Worm (Caenorhabditis elegans) whole organism, late embryonic: ENCODE results near the gene F46C5.9.

Experiments
- F13H6.1 ChIP-seq: sonication (generic microtip); optimal IDR thresholded peaks from 2 replicates; lab custom pipeline; 2016; ENCODE audit warnings: missing genetic modification characterization, missing compliant biosample characterization
- ama-1 ChIP-seq: fragments of 150-350 bp; optimal IDR thresholded peaks from 2 replicates; lab custom pipeline; 2014
- ceh-14 ChIP-seq: sonication (generic microtip); optimal IDR thresholded peaks from 2 replicates; lab custom pipeline; 2016; ENCODE audit warnings: missing genotype, missing genetic modification characterization, missing compliant biosample characterization
- ceh-18 ChIP-seq: sonication (generic microtip); optimal IDR thresholded peaks from 2 replicates; lab custom pipeline; 2016; ENCODE audit warnings: missing genetic modification characterization, missing compliant biosample characterization
- ceh-19 ChIP-seq: fragments of 200-800 bp; sonication (Bioruptor generic); optimal IDR thresholded peaks from 2 replicates; lab custom pipeline; 2018; ENCODE audit warnings: mild to moderate bottlenecking, missing genetic modification characterization, missing compliant biosample characterization
- ceh-30 ChIP-seq: fragments of 150-350 bp; optimal IDR thresholded peaks from 2 replicates; lab custom pipeline; 2014; ENCODE audit warnings: missing biosample characterization, missing genetic modification characterization
- ceh-31 ChIP-seq: sonication (generic microtip); optimal IDR thresholded peaks from 2 replicates; lab custom pipeline; 2016; ENCODE audit warnings: missing genetic modification characterization, missing compliant biosample characterization
- ceh-34 ChIP-seq: sonication (generic microtip); optimal IDR thresholded peaks from 2 replicates; lab custom pipeline; 2016; ENCODE audit warnings: mild to moderate bottlenecking, missing genetic modification characterization, missing compliant biosample characterization
- ceh-6 ChIP-seq: fragments of 200-800 bp; sonication (Bioruptor generic); optimal IDR thresholded peaks from 2 replicates; lab custom pipeline; 2018; ENCODE audit warnings: mild to moderate bottlenecking, missing genetic modification characterization, missing compliant biosample characterization
- che-1 ChIP-seq: sonication (generic microtip); optimal IDR thresholded peaks from 2 replicates; lab custom pipeline; 2016; ENCODE audit warnings: mild to moderate bottlenecking, missing genetic modification characterization, missing compliant biosample characterization
- dmd-4 ChIP-seq: sonication (generic microtip); optimal IDR thresholded peaks from 2 replicates; lab custom pipeline; 2016; ENCODE audit warnings: borderline replicate concordance, missing genetic modification characterization, missing compliant biosample characterization
- elt-2 ChIP-seq: sonication (generic microtip); optimal IDR thresholded peaks from 2 replicates; lab custom pipeline; 2016; ENCODE audit warnings: missing genetic modification reagents, missing genetic modification characterization, missing compliant biosample characterization
- fkh-10 ChIP-seq: fragments of 150-350 bp; optimal IDR thresholded peaks from 2 replicates; lab custom pipeline; 2014; ENCODE audit warnings: missing biosample characterization, missing genetic modification reagents, missing genetic modification characterization
- gmeb-2 ChIP-seq: sonication (generic microtip); optimal IDR thresholded peaks from 2 replicates; lab custom pipeline; 2016; ENCODE audit warnings: missing genetic modification characterization, inconsistent platforms, missing compliant biosample characterization
- hlh-8 ChIP-seq: sonication (generic microtip); optimal IDR thresholded peaks from 2 replicates; lab custom pipeline; 2016; ENCODE audit warnings: missing genotype, missing genetic modification characterization, missing compliant biosample characterization
- lim-6 ChIP-seq: sonication (generic microtip); optimal IDR thresholded peaks from 2 replicates; lab custom pipeline; 2016; ENCODE audit warnings: missing genetic modification characterization, missing compliant biosample characterization
- lin-11 ChIP-seq: fragments of 200-800 bp; sonication (Bioruptor generic); optimal IDR thresholded peaks from 2 replicates; lab custom pipeline; 2018; ENCODE audit warnings: mild to moderate bottlenecking, missing genetic modification characterization, missing compliant biosample characterization
- madf-2 ChIP-seq: sonication (generic microtip); optimal IDR thresholded peaks from 2 replicates; lab custom pipeline; 2017; ENCODE audit warnings: missing genetic modification characterization, missing compliant biosample characterization
- nfya-1 ChIP-seq: sonication (generic microtip); optimal IDR thresholded peaks from 2 replicates; lab custom pipeline; 2017; ENCODE audit warnings: missing genetic modification characterization, mild to moderate bottlenecking, missing compliant biosample characterization, antibody characterized with exemption, moderate library complexity
- nhr-232 ChIP-seq: sonication (generic microtip); optimal IDR thresholded peaks from 2 replicates; lab custom pipeline; 2016; ENCODE audit warnings: missing genetic modification characterization, missing compliant biosample characterization
- pat-9 ChIP-seq: fragments of 200-800 bp; sonication (Bioruptor generic); optimal IDR thresholded peaks from 2 replicates; lab custom pipeline; 2018; ENCODE audit warnings: mild to moderate bottlenecking, missing genetic modification characterization, moderate library complexity, missing compliant biosample characterization
- pax-1 ChIP-seq: fragments of 150-350 bp; optimal IDR thresholded peaks from 2 replicates; lab custom pipeline; 2014; ENCODE audit warnings: missing biosample characterization, missing genetic modification characterization
- pha-2 ChIP-seq: sonication (generic microtip); optimal IDR thresholded peaks from 2 replicates; lab custom pipeline; 2017; ENCODE audit warnings: mild to moderate bottlenecking, missing genetic modification characterization, missing compliant biosample characterization
- pqm-1 ChIP-seq: sonication (generic microtip); optimal IDR thresholded peaks from 2 replicates; lab custom pipeline; 2016; ENCODE audit warnings: missing genetic modification characterization, missing compliant biosample characterization
- rnt-1 ChIP-seq: sonication (generic microtip); optimal IDR thresholded peaks from 2 replicates; lab custom pipeline; 2016; ENCODE audit warnings: missing genetic modification characterization, missing compliant biosample characterization
- sox-2 ChIP-seq: fragments of 200-800 bp; sonication (Bioruptor generic); IDR thresholded peaks from 2 replicates; pipeline ENCODE4 v1.3.6; 2022; ENCODE audit warnings: missing genetic modification reagents, missing genetic modification characterization, missing compliant biosample characterization
- sox-4 ChIP-seq: sonication (generic microtip); optimal IDR thresholded peaks from 2 replicates; lab custom pipeline; 2017; ENCODE audit warnings: mild to moderate bottlenecking, missing genetic modification characterization, inconsistent platforms, missing compliant biosample characterization
- tbx-2 ChIP-seq: sonication (generic microtip); optimal IDR thresholded peaks from 2 replicates; lab custom pipeline; 2016; ENCODE audit warnings: missing genetic modification characterization, missing compliant biosample characterization
- tbx-7 ChIP-seq: sonication (generic microtip); optimal IDR thresholded peaks from 2 replicates; lab custom pipeline; 2016; ENCODE audit warnings: missing genotype, missing genetic modification characterization, missing compliant biosample characterization
- unc-42 ChIP-seq: sonication (generic microtip); optimal IDR thresholded peaks from 2 replicates; lab custom pipeline; 2016; ENCODE audit warnings: missing genotype, missing genetic modification characterization, missing compliant biosample characterization
- unc-55 ChIP-seq: sonication (generic microtip); optimal IDR thresholded peaks from 2 replicates; lab custom pipeline; 2017; ENCODE audit warnings: missing biosample characterization, missing genetic modification reagents, missing genetic modification characterization

The F46C5.9 gene

ce11 chrII:8853238-8853637 is 42.7 kb upstream of the F46C5.9 start:
- TF ChIP-seq ceh-34 (tag; lab: Kevin White, UChicago), result no peak
- TF ChIP-seq lin-11, result no peak
- no peak for TF ChIP-seq ceh-31 (tag; lab: Kevin White, UChicago)
- TF ChIP-seq madf-2 (tag; lab: Kevin White, UChicago), result no peak
- TF ChIP-seq nhr-232, result no peak
- TF ChIP-seq hlh-8 (tag; lab: Kevin White, UChicago), result no peak
- no peak for TF ChIP-seq sox-4

ce11 chrII:8851996-8852587 is 41.6 kb upstream of the F46C5.9 start, which contains the start of gene oac-46:
Gene oac-46 (minus strand): TSS chrII:8852096.
- no peak for TF ChIP-seq hlh-8 (tag; lab: Kevin White, UChicago)

- TF ChIP-seq lim-6 (tag; lab: Kevin White, UChicago) (no peak), tbx-7 (tag; lab: Kevin White, UChicago) (no peak), dmd-4 (no peak), gmeb-2 (tag; lab: Kevin White, UChicago) (no peak), pax-1 (no peak), nhr-232 (no peak), che-1 (tag; lab: Kevin White, UChicago) (no peak), ceh-18 (tag; lab: Kevin White, UChicago) (no peak), pat-9 (tag; lab: Kevin White, UChicago) (no peak), nfya-1 (no peak), sox-4 (no peak), unc-42 (tag; lab: Kevin White, UChicago) (no peak), ceh-34 (tag; lab: Kevin White, UChicago) (no peak), elt-2 (no peak), pha-2 (no peak), fkh-10 (GFP tag; lab: Kevin White, UChicago) (no peak), sox-2 (GFP tag; lab: Robert Waterston, UW) (no peak), ceh-30 (tag; lab: Kevin White, UChicago) (no peak), pqm-1 (tag; lab: Kevin White, UChicago) (no peak), ceh-6 (no peak)
Observed at ce11 chrII:8848984-8849383, 38.5 kb upstream of the F46C5.9 start.

- no peak for TF ChIP-seq pha-2
- no peak for TF ChIP-seq sox-2 (GFP tag; lab: Robert Waterston, UW)
- TF ChIP-seq elt-2, result peak; percentile 36
Observed at ce11 chrII:8845932-8846331, 35.4 kb upstream of the F46C5.9 start.

ce11 chrII:8845298-8845697 is 34.8 kb upstream of the F46C5.9 start, which contains the start of gene agxt-1:
Gene agxt-1 (plus strand): TSS chrII:8845598.
- TF ChIP-seq F13H6.1 (tag; lab: Kevin White, UChicago) (no peak), ceh-30 (tag; lab: Kevin White, UChicago) (no peak), ceh-19 (GFP tag; lab: Kevin White, UChicago) (no peak), ama-1 (lab: Kevin White, UChicago) (no peak), ceh-14 (tag; lab: Kevin White, UChicago) (no peak), ceh-31 (tag; lab: Kevin White, UChicago) (no peak), lim-6 (tag; lab: Kevin White, UChicago) (no peak)

ce11 chrII:8844465-8845126 is 34.1 kb upstream of the F46C5.9 start, which contains the start of gene F46C5.6:
Gene F46C5.6 (minus strand): TSS chrII:8844515.
- TF ChIP-seq tbx-2 (tag; lab: Kevin White, UChicago), result peak; percentile 27
- no peak for TF ChIP-seq pha-2
- no peak for TF ChIP-seq sox-4
- peak; percentile 94 for TF ChIP-seq ceh-18 (tag; lab: Kevin White, UChicago)
- TF ChIP-seq ceh-34 (tag; lab: Kevin White, UChicago), result peak; percentile 34
- peak; percentile 40 for TF ChIP-seq nfya-1
- peak; percentile 32 for TF ChIP-seq rnt-1
- peak; percentile 53 for TF ChIP-seq unc-55 (GFP tag; lab: Kevin White, UChicago)
